Fruit fly (Drosophila melanogaster): Measurements from ENCODE around the gene CG14445.

The CG14445 gene

dm6 chrX:6205099-6205498, 32.0 kb upstream of the CG14445 start:
- TF ChIP-seq Med (GFP tag) (no peak), pho (GFP tag; optimal IDR thresholded peaks at IDR 0.05) (no peak), nerfin-1 (tag; optimal IDR thresholded peaks at IDR 0.05) (no peak), disco-r (GFP tag; optimal IDR thresholded peaks at IDR 0.05) (no peak), CG31388 (GFP tag; optimal IDR thresholded peaks at IDR 0.05) (no peak), gfzf (GFP tag; optimal IDR thresholded peaks at IDR 0.05) (no peak), CG17359 (tag; optimal IDR thresholded peaks at IDR 0.05) (no peak), Abd-B (GFP tag; optimal IDR thresholded peaks at IDR 0.05) (no peak), Elba2 (GFP tag; optimal IDR thresholded peaks at IDR 0.05) (no peak), CG3163 (GFP tag; optimal IDR thresholded peaks at IDR 0.05) (no peak), ERR (GFP tag; optimal IDR thresholded peaks at IDR 0.05) (no peak), Spps (tag; optimal IDR thresholded peaks at IDR 0.05) (no peak), p53 (GFP tag; optimal IDR thresholded peaks at IDR 0.05) (no peak), Max (GFP tag; optimal IDR thresholded peaks at IDR 0.05) (no peak), lola (GFP tag; optimal IDR thresholded peaks at IDR 0.05) (no peak), CG8089 (GFP tag; optimal IDR thresholded peaks at IDR 0.05) (no peak), CG10321 (GFP tag; IDR thresholded peaks at IDR 0.05) (no peak), Stat92E (GFP tag; optimal IDR thresholded peaks at IDR 0.05) (no peak), unc-4 (GFP tag; IDR thresholded peaks at IDR 0.05; ENCODE audit: partially characterized antibody) (no peak), tll (GFP tag; optimal IDR thresholded peaks at IDR 0.05) (no peak), pum (GFP tag; optimal IDR thresholded peaks at IDR 0.05) (no peak), sima (GFP tag; optimal IDR thresholded peaks at IDR 0.05) (no peak), grau (tag; optimal IDR thresholded peaks at IDR 0.05) (peak; percentile 14), amos (GFP tag; IDR thresholded peaks at IDR 0.05; ENCODE audit: partially characterized antibody) (no peak), CG17186 (GFP tag; optimal IDR thresholded peaks at IDR 0.05) (no peak), insv (GFP tag; optimal IDR thresholded peaks at IDR 0.05) (no peak), cwo (GFP tag; optimal IDR thresholded peaks at IDR 0.05) (no peak), CG4404 (GFP tag; IDR thresholded peaks at IDR 0.05) (no peak), Antp (GFP tag; optimal IDR thresholded peaks at IDR 0.05) (no peak), Hmr (GFP tag; optimal IDR thresholded peaks at IDR 0.05) (peak; percentile 45), CG1233 (GFP tag; optimal IDR thresholded peaks at IDR 0.05) (no peak), Hmx (GFP tag; optimal IDR thresholded peaks at IDR 0.05) (no peak), ttk (GFP tag; IDR thresholded peaks at IDR 0.05) (no peak), CG12236 (GFP tag; optimal IDR thresholded peaks at IDR 0.05) (no peak), CG31224 (GFP tag; IDR thresholded peaks at IDR 0.05) (no peak), corto (GFP tag; optimal IDR thresholded peaks at IDR 0.05) (no peak), maf-S (GFP tag; optimal IDR thresholded peaks at IDR 0.05) (no peak), nau (GFP tag; optimal IDR thresholded peaks at IDR 0.05) (no peak), stc (GFP tag; IDR thresholded peaks at IDR 0.05) (no peak), CG15696 (tag; optimal IDR thresholded peaks at IDR 0.05) (no peak), Scr (GFP tag; IDR thresholded peaks at IDR 0.05; ENCODE audit: partially characterized antibody) (no peak), Deaf1 (tag; optimal IDR thresholded peaks at IDR 0.05) (peak; percentile 13), Oaz (GFP tag; IDR thresholded peaks at IDR 0.05) (no peak), ab (GFP tag; optimal IDR thresholded peaks at IDR 0.05) (no peak), Mrtf (GFP tag; IDR thresholded peaks at IDR 0.05) (no peak), HmgD (GFP tag; optimal IDR thresholded peaks at IDR 0.05) (no peak), emc (GFP tag; optimal IDR thresholded peaks at IDR 0.05) (no peak), HmgZ (tag; optimal IDR thresholded peaks at IDR 0.05) (no peak), Poxn (GFP tag; IDR thresholded peaks at IDR 0.05) (no peak), slbo (GFP tag; IDR thresholded peaks at IDR 0.05) (peak; percentile 53), scrt (GFP tag; optimal IDR thresholded peaks at IDR 0.05) (peak; percentile 73)

Measured in whole organism, embryonic.